Worm (Caenorhabditis elegans): Measurements from ENCODE around the gene srw-123.
"Not testable (repeated sequence)": the region's sequence is repeated elsewhere in the genome, so short reads cannot be mapped to it uniquely, and the experiment has no call there.

The srw-123 gene

ce11 chrV:2952102-2952501 lies 23.1 kb downstream of the srw-123 start, which contains the start of gene srw-122:
Gene srw-122 (minus strand): TSS chrV:2952202.
- TF ChIP-seq Y55F3AM.14 (GFP tag; optimal IDR thresholded peaks at IDR 0.05); unc-62 (GFP tag; optimal IDR thresholded peaks at IDR 0.05); mbf-1 (tag; optimal IDR thresholded peaks at IDR 0.05): not testable (repeated sequence)

- TF ChIP-seq ztf-4 (tag; optimal IDR thresholded peaks at IDR 0.05): no peak
- TF ChIP-seq Y55F3AM.14 (GFP tag; optimal IDR thresholded peaks at IDR 0.05): no peak
- no peak for TF ChIP-seq sma-9 (GFP tag; optimal IDR thresholded peaks at IDR 0.05)
- no peak for TF ChIP-seq sma-9 (tag; optimal IDR thresholded peaks at IDR 0.05)
- TF ChIP-seq ceh-82 (tag; optimal IDR thresholded peaks at IDR 0.05): no peak
- no peak for TF ChIP-seq aly-2 (tag; optimal IDR thresholded peaks at IDR 0.05)
- TF ChIP-seq nhr-129 (tag; optimal IDR thresholded peaks at IDR 0.05): no peak
- TF ChIP-seq lin-13 (GFP tag; optimal IDR thresholded peaks at IDR 0.05): no peak
- no peak for TF ChIP-seq nhr-237 (tag; optimal IDR thresholded peaks at IDR 0.05)
- TF ChIP-seq lsy-2 (tag; optimal IDR thresholded peaks at IDR 0.05): no peak
- no peak for TF ChIP-seq F13H6.1 (tag; optimal IDR thresholded peaks at IDR 0.05)
- TF ChIP-seq snpc-4 (tag; optimal IDR thresholded peaks at IDR 0.05): no peak
- no peak for TF ChIP-seq nhr-77 (tag; optimal IDR thresholded peaks at IDR 0.05)
- no peak for TF ChIP-seq C34F6.9 (tag; optimal IDR thresholded peaks at IDR 0.05)
- TF ChIP-seq gmeb-1 (tag; optimal IDR thresholded peaks at IDR 0.05): no peak
- TF ChIP-seq nhr-6 (tag; optimal IDR thresholded peaks at IDR 0.05): no peak
- no peak for TF ChIP-seq egl-27 (tag; optimal IDR thresholded peaks at IDR 0.05)
These were observed 29.6 kb downstream of the srw-123 start, which contains the start of gene srh-87 for ce11 chrV:2945602-2946001. Gene srh-87 (minus strand): TSS chrV:2945702.

ce11 chrV:2943859-2944258 lies 31.3 kb downstream of the srw-123 start, which contains the start of gene srw-137:
Gene srw-137 (minus strand): TSS chrV:2943959.
- TF ChIP-seq lin-11 (tag; optimal IDR thresholded peaks at IDR 0.05): no peak
- TF ChIP-seq fos-1 (tag; optimal IDR thresholded peaks at IDR 0.05): no peak
- no peak for TF ChIP-seq nhr-10 (tag; optimal IDR thresholded peaks at IDR 0.05)
- no peak for TF ChIP-seq unc-39 (tag; optimal IDR thresholded peaks at IDR 0.05)
- TF ChIP-seq gmeb-1 (tag; optimal IDR thresholded peaks at IDR 0.05): no peak
- no peak for TF ChIP-seq dmd-4 (tag; optimal IDR thresholded peaks at IDR 0.05)
- TF ChIP-seq nhr-11 (tag; optimal IDR thresholded peaks at IDR 0.05): no peak
- no peak for TF ChIP-seq ceh-82 (tag; optimal IDR thresholded peaks at IDR 0.05)
- TF ChIP-seq nhr-77 (tag; optimal IDR thresholded peaks at IDR 0.05): no peak

ce11 chrV:2942247-2942646 lies 32.9 kb downstream of the srw-123 start:
- TF ChIP-seq lin-13 (GFP tag; optimal IDR thresholded peaks at IDR 0.05) (no peak), fos-1 (tag; optimal IDR thresholded peaks at IDR 0.05) (no peak), peb-1 (tag; optimal IDR thresholded peaks at IDR 0.05) (no peak), nhr-10 (tag; optimal IDR thresholded peaks at IDR 0.05) (no peak), dmd-4 (tag; optimal IDR thresholded peaks at IDR 0.05) (no peak), nhr-21 (tag; optimal IDR thresholded peaks at IDR 0.05) (no peak), crh-2 (tag; optimal IDR thresholded peaks at IDR 0.05) (no peak), nhr-6 (tag; optimal IDR thresholded peaks at IDR 0.05) (no peak), unc-55 (GFP tag; optimal IDR thresholded peaks at IDR 0.05) (no peak), R02D3.7 (tag; optimal IDR thresholded peaks at IDR 0.05) (no peak), gmeb-1 (tag; optimal IDR thresholded peaks at IDR 0.05) (no peak), nhr-129 (tag; optimal IDR thresholded peaks at IDR 0.05) (no peak)

ce11 chrV:2941405-2941804 lies 33.8 kb downstream of the srw-123 start, which contains the start of gene srw-143:
Gene srw-143 (minus strand): TSS chrV:2941505.
- no peak for TF ChIP-seq sem-4 (tag; optimal IDR thresholded peaks at IDR 0.05)
- TF ChIP-seq lsy-2 (tag; optimal IDR thresholded peaks at IDR 0.05): no peak
- no peak for TF ChIP-seq nhr-11 (tag; optimal IDR thresholded peaks at IDR 0.05)
- no peak for TF ChIP-seq mbf-1 (tag; optimal IDR thresholded peaks at IDR 0.05)
- no peak for TF ChIP-seq dmd-4 (tag; optimal IDR thresholded peaks at IDR 0.05)
- no peak for TF ChIP-seq Y55F3AM.14 (GFP tag; optimal IDR thresholded peaks at IDR 0.05)
- TF ChIP-seq nhr-21 (tag; optimal IDR thresholded peaks at IDR 0.05): no peak
- no peak for TF ChIP-seq snpc-4 (tag; optimal IDR thresholded peaks at IDR 0.05)
- TF ChIP-seq fos-1 (tag; optimal IDR thresholded peaks at IDR 0.05): no peak

ce11 chrV:2938497-2938896 lies 36.7 kb downstream of the srw-123 start, which contains the start of gene srw-141:
Gene srw-141 (minus strand): TSS chrV:2938597.
- TF ChIP-seq elt-1 (tag; optimal IDR thresholded peaks at IDR 0.05): no peak
- no peak for TF ChIP-seq C34F6.9 (tag; optimal IDR thresholded peaks at IDR 0.05)
- TF ChIP-seq R02D3.7 (tag; optimal IDR thresholded peaks at IDR 0.05): no peak
- TF ChIP-seq ztf-4 (tag; optimal IDR thresholded peaks at IDR 0.05): no peak
- TF ChIP-seq ceh-82 (tag; optimal IDR thresholded peaks at IDR 0.05): no peak
- no peak for TF ChIP-seq fos-1 (tag; optimal IDR thresholded peaks at IDR 0.05)
- TF ChIP-seq peb-1 (tag; optimal IDR thresholded peaks at IDR 0.05): no peak
- no peak for TF ChIP-seq nhr-129 (tag; optimal IDR thresholded peaks at IDR 0.05)
